Worm (Caenorhabditis elegans) whole organism, mixed stage, embryonic: ENCODE results near the gene K01D12.8.

Experiments used
- elt-1 ChIP-seq: sonication (generic microtip); optimal IDR thresholded peaks from 2 replicates; lab custom pipeline; 2017; ENCODE audit warnings: missing genetic modification characterization, mild to moderate bottlenecking, missing compliant biosample characterization, antibody characterized with exemption, moderate library complexity, borderline replicate concordance; ENCODE audit not compliant: insufficient read depth
- lin-13 ChIP-seq: fragments of 150-350 bp; optimal IDR thresholded peaks from 2 replicates; lab custom pipeline; 2014; ENCODE audit warnings: missing biosample characterization, missing genetic modification characterization
- lsy-2 ChIP-seq: fragments of 150-350 bp; optimal IDR thresholded peaks from 2 replicates; lab custom pipeline; 2014; ENCODE audit warnings: missing biosample characterization, missing genetic modification characterization
- nhr-12 ChIP-seq: fragments of 150-350 bp; optimal IDR thresholded peaks from 2 replicates; lab custom pipeline; 2014; ENCODE audit warnings: missing biosample characterization, missing genetic modification characterization
- nhr-237 ChIP-seq: fragments of 150-350 bp; optimal IDR thresholded peaks from 2 replicates; lab custom pipeline; 2014; ENCODE audit warnings: missing biosample characterization, missing genetic modification characterization
- pha-4 ChIP-seq: fragments of 150-350 bp; optimal IDR thresholded peaks from 2 replicates; lab custom pipeline; 2018; ENCODE audit warnings: missing biosample characterization, missing genetic modification reagents, missing genetic modification characterization
- unc-120 ChIP-seq: sonication (generic microtip); optimal IDR thresholded peaks from 2 replicates; lab custom pipeline; 2017; ENCODE audit warnings: missing genetic modification characterization, missing compliant biosample characterization; ENCODE audit not compliant: poor library complexity, severe bottlenecking
- unc-39 ChIP-seq: fragments of 150-350 bp; optimal IDR thresholded peaks from 2 replicates; lab custom pipeline; 2014; ENCODE audit warnings: missing biosample characterization, missing genetic modification characterization

DNA sequence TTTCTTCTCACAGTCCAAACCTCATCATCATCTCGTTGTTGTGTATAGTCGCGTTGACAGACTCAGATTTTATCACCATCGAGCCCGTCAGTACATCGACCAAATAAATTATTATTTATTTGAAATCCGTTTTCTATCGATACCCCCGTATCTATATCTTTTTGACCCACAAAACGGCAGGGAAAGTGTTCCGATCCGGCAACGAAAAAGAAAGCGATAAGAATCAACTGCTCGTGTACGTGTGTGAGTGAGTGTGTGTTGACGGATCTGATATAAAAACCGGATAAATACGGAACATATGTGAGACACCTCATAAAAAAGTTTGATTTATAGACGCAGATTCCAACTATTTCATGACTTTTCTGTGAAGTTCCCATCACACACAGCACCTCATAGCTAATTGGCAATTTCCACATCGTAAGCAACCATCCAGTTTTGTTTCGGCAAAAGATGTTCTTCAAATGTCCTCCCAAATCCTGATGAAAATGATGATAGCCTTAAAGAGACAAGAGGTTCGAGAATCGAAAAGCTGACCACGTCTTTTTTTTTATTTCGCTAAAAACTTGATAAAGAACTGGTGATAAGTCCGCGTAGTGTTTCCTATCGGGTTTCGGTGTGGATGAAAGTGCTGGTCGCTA is 48.1 kb upstream of the K01D12.8 start:
- TF ChIP-seq elt-1 (tag; lab: Kevin White, UChicago) (peak; percentile 87), unc-39 (no peak), pha-4 (tag; lab: Kevin White, UChicago) (no peak), lin-13 (tag; lab: Kevin White, UChicago) (no peak), unc-120 (tag; lab: Kevin White, UChicago) (no peak), lsy-2 (tag; lab: Kevin White, UChicago) (no peak), nhr-12 (tag; lab: Kevin White, UChicago) (no peak), nhr-237 (tag; lab: Kevin White, UChicago) (no peak)
